Worm (Caenorhabditis elegans) whole organism, late embryonic: ENCODE data around the gene T01B7.5.

Source experiments
- C38D4.7 ChIP-seq: fragments of 200-800 bp; sonication (Bioruptor generic); optimal IDR thresholded peaks from 2 replicates; lab custom pipeline; 2018; ENCODE audit warnings: mild to moderate bottlenecking, missing genetic modification characterization, moderate library complexity, missing compliant biosample characterization
- F13H6.1 ChIP-seq: sonication (generic microtip); optimal IDR thresholded peaks from 2 replicates; lab custom pipeline; 2016; ENCODE audit warnings: missing genetic modification characterization, missing compliant biosample characterization
- T23F11.4 ChIP-seq: fragments of 200-800 bp; sonication (Bioruptor generic); optimal IDR thresholded peaks from 2 replicates; lab custom pipeline; 2018; ENCODE audit warnings: mild to moderate bottlenecking, missing genetic modification characterization, missing compliant biosample characterization
- Y22D7AL.16 ChIP-seq: sonication (generic microtip); optimal IDR thresholded peaks from 2 replicates; lab custom pipeline; 2016; ENCODE audit warnings: missing genetic modification characterization, missing compliant biosample characterization
- ama-1 ChIP-seq: fragments of 150-350 bp; optimal IDR thresholded peaks from 2 replicates; lab custom pipeline; 2014
- ceh-18 ChIP-seq: sonication (generic microtip); optimal IDR thresholded peaks from 2 replicates; lab custom pipeline; 2016; ENCODE audit warnings: missing genetic modification characterization, missing compliant biosample characterization
- ceh-22 ChIP-seq: sonication (generic microtip); optimal IDR thresholded peaks from 2 replicates; lab custom pipeline; 2017; ENCODE audit warnings: missing biosample characterization, missing genetic modification characterization
- ceh-30 ChIP-seq: fragments of 150-350 bp; optimal IDR thresholded peaks from 2 replicates; lab custom pipeline; 2014; ENCODE audit warnings: missing biosample characterization, missing genetic modification characterization
- ceh-34 ChIP-seq: sonication (generic microtip); optimal IDR thresholded peaks from 2 replicates; lab custom pipeline; 2016; ENCODE audit warnings: mild to moderate bottlenecking, missing genetic modification characterization, missing compliant biosample characterization
- ceh-6 ChIP-seq: fragments of 200-800 bp; sonication (Bioruptor generic); optimal IDR thresholded peaks from 2 replicates; lab custom pipeline; 2018; ENCODE audit warnings: mild to moderate bottlenecking, missing genetic modification characterization, missing compliant biosample characterization
- che-1 ChIP-seq: sonication (generic microtip); optimal IDR thresholded peaks from 2 replicates; lab custom pipeline; 2016; ENCODE audit warnings: mild to moderate bottlenecking, missing genetic modification characterization, missing compliant biosample characterization
- dve-1 ChIP-seq: sonication (generic microtip); optimal IDR thresholded peaks from 2 replicates; lab custom pipeline; 2017; ENCODE audit warnings: antibody characterized with exemption, mild to moderate bottlenecking, missing genetic modification characterization, missing compliant biosample characterization
- elt-2 ChIP-seq: sonication (generic microtip); optimal IDR thresholded peaks from 2 replicates; lab custom pipeline; 2016; ENCODE audit warnings: missing genetic modification reagents, missing genetic modification characterization, missing compliant biosample characterization
- elt-4 ChIP-seq: sonication (generic microtip); optimal IDR thresholded peaks from 2 replicates; lab custom pipeline; 2016; ENCODE audit warnings: missing genetic modification characterization, missing compliant biosample characterization
- eyg-1 ChIP-seq: sonication (generic microtip); optimal IDR thresholded peaks from 2 replicates; lab custom pipeline; 2016; ENCODE audit warnings: missing genotype, missing genetic modification characterization, missing compliant biosample characterization
- fax-1 ChIP-seq: sonication (generic microtip); optimal IDR thresholded peaks from 2 replicates; lab custom pipeline; 2016; ENCODE audit warnings: missing genotype, missing genetic modification characterization, missing compliant biosample characterization
- gmeb-2 ChIP-seq: sonication (generic microtip); optimal IDR thresholded peaks from 2 replicates; lab custom pipeline; 2016; ENCODE audit warnings: missing genetic modification characterization, inconsistent platforms, missing compliant biosample characterization
- hlh-13 ChIP-seq: fragments of 200-800 bp; sonication (Bioruptor generic); optimal IDR thresholded peaks from 2 replicates; lab custom pipeline; 2018; ENCODE audit warnings: mild to moderate bottlenecking, missing genetic modification characterization, missing compliant biosample characterization
- hlh-30 ChIP-seq: sonication (generic microtip); optimal IDR thresholded peaks from 2 replicates; lab custom pipeline; 2017; ENCODE audit warnings: antibody characterized with exemption, missing genetic modification characterization, missing compliant biosample characterization; ENCODE audit not compliant: insufficient read depth
- hlh-6 ChIP-seq: sonication (generic microtip); optimal IDR thresholded peaks from 2 replicates; lab custom pipeline; 2016; ENCODE audit warnings: missing genotype, missing genetic modification characterization, missing compliant biosample characterization
- madf-2 ChIP-seq: sonication (generic microtip); optimal IDR thresholded peaks from 2 replicates; lab custom pipeline; 2017; ENCODE audit warnings: missing genetic modification characterization, missing compliant biosample characterization
- mec-3 ChIP-seq: sonication (generic microtip); optimal IDR thresholded peaks from 2 replicates; lab custom pipeline; 2016; ENCODE audit warnings: borderline replicate concordance, missing genetic modification characterization, missing compliant biosample characterization
- nhr-11 ChIP-seq: fragments of 150-350 bp; optimal IDR thresholded peaks from 2 replicates; lab custom pipeline; 2014; ENCODE audit warnings: missing biosample characterization, missing genetic modification characterization
- nhr-232 ChIP-seq: sonication (generic microtip); optimal IDR thresholded peaks from 2 replicates; lab custom pipeline; 2016; ENCODE audit warnings: missing genetic modification characterization, missing compliant biosample characterization
- npax-4 ChIP-seq: sonication (generic microtip); optimal IDR thresholded peaks from 2 replicates; lab custom pipeline; 2016; ENCODE audit warnings: missing genetic modification characterization, missing compliant biosample characterization
- pat-9 ChIP-seq: fragments of 200-800 bp; sonication (Bioruptor generic); optimal IDR thresholded peaks from 2 replicates; lab custom pipeline; 2018; ENCODE audit warnings: mild to moderate bottlenecking, missing genetic modification characterization, moderate library complexity, missing compliant biosample characterization
- pha-4 ChIP-seq: fragments of 150-350 bp; optimal IDR thresholded peaks from 2 replicates; lab custom pipeline; 2018; ENCODE audit warnings: missing biosample characterization, missing genetic modification reagents, missing genetic modification characterization
- pros-1 ChIP-seq: fragments of 150-350 bp; optimal IDR thresholded peaks from 2 replicates; lab custom pipeline; 2014; ENCODE audit warnings: missing biosample characterization, missing genetic modification reagents, missing genetic modification characterization
- ref-2 ChIP-seq: sonication (generic microtip); optimal IDR thresholded peaks from 2 replicates; lab custom pipeline; 2016; ENCODE audit warnings: missing genetic modification characterization, missing compliant biosample characterization
- rnt-1 ChIP-seq: sonication (generic microtip); optimal IDR thresholded peaks from 2 replicates; lab custom pipeline; 2016; ENCODE audit warnings: missing genetic modification characterization, missing compliant biosample characterization
- sdc-2 ChIP-seq: sonication (generic microtip); optimal IDR thresholded peaks from 2 replicates; lab custom pipeline; 2016; ENCODE audit warnings: missing genotype, missing genetic modification characterization, missing compliant biosample characterization
- sox-2 ChIP-seq: fragments of 200-800 bp; sonication (Bioruptor generic); IDR thresholded peaks from 2 replicates; pipeline ENCODE4 v1.3.6; 2022; ENCODE audit warnings: missing genetic modification reagents, missing genetic modification characterization, missing compliant biosample characterization
- sox-4 ChIP-seq: sonication (generic microtip); optimal IDR thresholded peaks from 2 replicates; lab custom pipeline; 2017; ENCODE audit warnings: mild to moderate bottlenecking, missing genetic modification characterization, inconsistent platforms, missing compliant biosample characterization
- tbx-7 ChIP-seq: sonication (generic microtip); optimal IDR thresholded peaks from 2 replicates; lab custom pipeline; 2016; ENCODE audit warnings: missing genotype, missing genetic modification characterization, missing compliant biosample characterization
- ttx-3 ChIP-seq: sonication (generic microtip); optimal IDR thresholded peaks from 2 replicates; lab custom pipeline; 2016; ENCODE audit warnings: missing genetic modification reagents, missing genetic modification characterization, missing compliant biosample characterization
- unc-42 ChIP-seq: sonication (generic microtip); optimal IDR thresholded peaks from 2 replicates; lab custom pipeline; 2016; ENCODE audit warnings: missing genotype, missing genetic modification characterization, missing compliant biosample characterization
- zip-5 ChIP-seq: sonication (generic microtip); optimal IDR thresholded peaks from 2 replicates; lab custom pipeline; 2016; ENCODE audit warnings: missing genetic modification characterization, missing compliant biosample characterization

Gene T01B7.5

DNA sequence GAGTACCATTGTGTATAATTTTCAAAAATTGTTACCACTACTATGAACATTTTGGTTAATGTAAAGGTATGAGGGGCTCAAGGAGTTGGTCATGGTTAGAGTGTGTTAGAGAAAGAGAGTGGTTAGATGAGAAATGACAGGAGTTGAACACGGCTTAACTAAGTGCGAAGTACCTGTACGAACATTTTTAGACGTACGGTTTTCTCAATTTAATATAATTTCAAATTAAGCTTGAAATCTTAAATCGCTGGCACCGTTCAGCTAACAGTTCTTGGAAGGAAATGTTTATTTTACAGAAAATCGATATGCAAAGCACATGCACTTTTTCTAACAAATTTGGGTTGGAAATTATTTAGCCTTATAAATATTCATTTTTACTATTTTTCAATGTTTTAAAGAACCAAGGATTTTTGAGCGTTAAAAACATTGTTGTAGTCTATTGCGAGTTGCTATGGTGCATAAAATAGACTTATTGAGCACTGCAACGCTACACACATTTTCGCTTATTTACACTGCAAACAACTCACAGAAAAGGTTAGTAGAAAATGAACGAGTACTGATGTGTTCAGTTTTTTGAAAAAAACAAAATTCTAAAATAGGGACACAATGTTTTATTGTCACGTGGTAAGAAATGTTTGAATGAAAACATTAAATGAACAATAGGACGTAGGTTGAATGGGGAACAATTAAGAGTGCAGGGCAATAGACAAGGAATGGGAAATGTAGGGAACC lies 14.8 kb upstream of the T01B7.5 start, which contains the start of gene sphk-1:
Gene sphk-1 (minus strand): TSS at position 51 of the 732 bp plus-strand sequence.
- TF ChIP-seq sox-2 (GFP tag; lab: Robert Waterston, UW) = peak; percentile 19; the same call in 1 of the 2 replicates
- no peak for TF ChIP-seq che-1 (tag; lab: Kevin White, UChicago)
- peak; percentile 26 for TF ChIP-seq hlh-30

DNA sequence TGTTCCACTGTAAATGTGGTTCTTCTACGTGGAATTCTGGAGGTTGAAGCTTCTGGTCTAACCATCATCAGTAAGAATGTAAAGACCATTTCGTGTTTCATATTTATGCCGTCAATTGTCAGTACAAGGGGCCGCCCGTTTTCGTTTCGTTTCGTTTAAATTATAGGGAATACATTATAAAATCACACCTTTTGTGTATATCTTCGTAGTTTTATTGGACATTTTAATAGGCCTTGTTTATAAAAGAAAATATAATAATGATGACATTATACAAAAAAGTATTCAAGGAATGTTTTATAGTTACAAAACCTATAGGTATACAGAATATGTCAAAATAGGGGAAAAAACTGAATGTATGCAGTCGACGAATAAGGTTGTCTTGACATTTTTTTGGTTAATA lies 12.9 kb upstream of the T01B7.5 start, which contains the start of gene ceh-7:
Gene ceh-7 (minus strand): TSS at position 101 of the 400 bp plus-strand sequence.
- no peak for TF ChIP-seq nhr-11 (tag; lab: Kevin White, UChicago)
- TF ChIP-seq gmeb-2 (tag; lab: Kevin White, UChicago) = no peak
- no peak for TF ChIP-seq nhr-232
- TF ChIP-seq ttx-3 = no peak
- no peak for TF ChIP-seq fax-1 (tag; lab: Kevin White, UChicago)
- TF ChIP-seq npax-4 (tag; lab: Kevin White, UChicago) = no peak
- TF ChIP-seq pat-9 (tag; lab: Kevin White, UChicago) = no peak
- TF ChIP-seq eyg-1 (tag; lab: Kevin White, UChicago) = no peak
- no peak for TF ChIP-seq Y22D7AL.16 (tag; lab: Kevin White, UChicago)
- no peak for TF ChIP-seq elt-4 (tag; lab: Kevin White, UChicago)
- TF ChIP-seq ceh-18 (tag; lab: Kevin White, UChicago) = no peak
- no peak for TF ChIP-seq ceh-22 (tag; lab: Kevin White, UChicago)
- TF ChIP-seq ceh-34 = no peak
- no peak for TF ChIP-seq T23F11.4 (GFP tag; lab: Kevin White, UChicago)
- no peak for TF ChIP-seq sdc-2
- TF ChIP-seq pros-1 (tag; lab: Kevin White, UChicago) = no peak
- TF ChIP-seq mec-3 (tag; lab: Kevin White, UChicago) = no peak
- TF ChIP-seq elt-2 (tag; lab: Kevin White, UChicago) = no peak

DNA sequence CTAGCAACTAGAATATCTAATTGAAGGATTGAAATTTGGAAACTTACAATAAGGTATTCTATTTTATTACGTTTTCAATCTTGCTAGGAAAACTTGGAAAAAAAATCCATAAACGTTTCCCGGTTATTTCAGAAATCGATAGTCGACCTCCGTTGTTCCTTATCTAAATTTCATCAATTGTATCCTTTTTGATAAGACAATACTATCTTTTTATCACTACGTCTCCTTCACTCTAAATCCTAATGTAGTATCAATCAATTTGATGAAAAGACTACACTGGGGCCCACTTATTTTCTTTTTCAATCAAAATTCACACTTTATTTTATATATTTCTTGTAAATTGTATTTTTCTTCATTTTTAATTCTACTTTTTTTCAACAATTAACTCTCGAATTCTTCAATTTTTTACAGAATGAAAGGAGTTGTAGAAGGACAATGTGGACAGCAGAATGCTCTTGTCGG lies 12.2 kb upstream of the T01B7.5 start, which contains the start of gene prx-5:
Gene prx-5 (plus strand): TSS at position 412 of the 462 bp plus-strand sequence.
- no peak for TF ChIP-seq pros-1 (tag; lab: Kevin White, UChicago)
- TF ChIP-seq elt-2 (tag; lab: Kevin White, UChicago) = peak; percentile 72

DNA sequence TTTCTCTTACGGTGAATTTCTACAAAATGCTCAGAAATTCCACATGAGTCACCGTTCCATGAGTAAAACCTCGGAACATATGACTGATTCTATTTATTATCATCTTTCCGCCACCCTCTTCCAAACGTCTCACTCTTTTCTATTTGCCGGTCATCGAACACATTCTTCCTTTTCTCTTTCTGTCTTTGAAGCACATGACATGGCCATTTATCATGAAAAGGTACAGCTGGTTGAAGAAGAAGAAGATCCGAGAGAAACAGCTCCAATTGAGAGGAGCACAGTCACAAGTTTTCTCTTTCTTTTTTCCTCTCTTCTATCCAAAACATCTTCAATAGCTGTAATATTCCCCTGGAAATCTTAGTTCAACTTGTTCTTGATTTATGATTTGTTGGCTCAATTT lies 9.6 kb upstream of the T01B7.5 start, which contains the start of gene cup-16:
Gene cup-16 (plus strand): TSS at position 132 of the 400 bp plus-strand sequence.
- TF ChIP-seq T23F11.4 (GFP tag; lab: Kevin White, UChicago) = no peak
- no peak for TF ChIP-seq C38D4.7
- no peak for TF ChIP-seq ceh-22 (tag; lab: Kevin White, UChicago)
- no peak for TF ChIP-seq ceh-30
- TF ChIP-seq ama-1 = no peak
- TF ChIP-seq hlh-13 (GFP tag; lab: Kevin White, UChicago) = no peak
- no peak for TF ChIP-seq nhr-232
- TF ChIP-seq hlh-30 = no peak
- TF ChIP-seq elt-2 (tag; lab: Kevin White, UChicago) = no peak
- no peak for TF ChIP-seq F13H6.1
- no peak for TF ChIP-seq hlh-6 (tag; lab: Kevin White, UChicago)
- TF ChIP-seq dve-1 (tag; lab: Kevin White, UChicago) = no peak
- no peak for TF ChIP-seq fax-1 (tag; lab: Kevin White, UChicago)

DNA sequence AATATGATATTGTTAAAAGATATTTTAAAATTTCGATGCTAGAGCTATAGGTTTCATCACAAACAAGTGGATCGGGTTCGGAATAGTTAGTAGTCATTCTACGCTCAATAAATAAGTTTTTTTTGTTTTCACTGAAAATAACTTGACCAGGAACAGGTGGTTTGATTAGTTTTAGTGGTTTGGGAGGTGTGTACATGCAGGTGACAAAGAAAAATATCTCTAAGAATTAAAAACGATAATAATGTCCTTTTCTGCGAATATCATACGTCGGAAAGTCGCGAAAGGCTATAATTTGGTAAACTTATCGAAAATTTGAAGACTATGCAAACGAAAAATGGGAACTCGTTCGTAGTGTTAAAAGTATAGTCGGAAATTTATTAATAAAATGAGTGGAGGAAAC lies 6.3 kb upstream of the T01B7.5 start, which contains the start of gene srg-15:
Gene srg-15 (minus strand): TSS at position 101 of the 400 bp plus-strand sequence.
- no peak for TF ChIP-seq pha-4
- no peak for TF ChIP-seq tbx-7
- no peak for TF ChIP-seq pat-9 (tag; lab: Kevin White, UChicago)
- no peak for TF ChIP-seq fax-1 (tag; lab: Kevin White, UChicago)
- TF ChIP-seq unc-42 (tag; lab: Kevin White, UChicago) = no peak
- no peak for TF ChIP-seq ceh-6 (GFP tag; lab: Kevin White, UChicago)
- no peak for TF ChIP-seq sox-4
- no peak for TF ChIP-seq nhr-232
- TF ChIP-seq ref-2 (tag; lab: Kevin White, UChicago) = no peak
- TF ChIP-seq elt-2 (tag; lab: Kevin White, UChicago) = no peak
- no peak for TF ChIP-seq hlh-30
- no peak for TF ChIP-seq dve-1 (tag; lab: Kevin White, UChicago)
- no peak for TF ChIP-seq madf-2 (tag; lab: Kevin White, UChicago)
- no peak for TF ChIP-seq rnt-1 (tag; lab: Kevin White, UChicago)
- TF ChIP-seq zip-5 (tag; lab: Kevin White, UChicago) = no peak
